Fruit fly (Drosophila melanogaster) whole organism, pupa: Measurements from ENCODE around the gene kirre.

Source experiments
- CG17806 ChIP-seq: fragments of 200-800 bp; sonication (Bioruptor generic); optimal IDR thresholded peaks from 2 replicates; lab custom pipeline; 2018; ENCODE audit warnings: missing biosample characterization, mild to moderate bottlenecking, missing genetic modification characterization, moderate library complexity
- CG4496 ChIP-seq: fragments of 200-800 bp; sonication (Bioruptor generic); IDR thresholded peaks from 3 replicates; pipeline ENCODE4 v1.3.6; 2022; ENCODE audit warnings: missing biosample characterization, missing genetic modification characterization
- D1 ChIP-seq: fragments of 200-800 bp; sonication (Bioruptor generic); optimal IDR thresholded peaks from 2 replicates; lab custom pipeline; 2018; ENCODE audit warnings: missing biosample characterization, mild to moderate bottlenecking, missing genetic modification characterization, moderate library complexity
- Ets98B ChIP-seq: fragments of 200-800 bp; sonication (Bioruptor generic); IDR thresholded peaks from 2 replicates; pipeline ENCODE4 v1.3.6; 2022; ENCODE audit warnings: missing biosample characterization, missing genetic modification characterization
- fd96Ca ChIP-seq: fragments of 200-800 bp; sonication (Bioruptor generic); IDR thresholded peaks from 3 replicates; pipeline ENCODE4 v1.3.6; 2022; ENCODE audit warnings: missing biosample characterization, missing genetic modification characterization

dm6 chrX:3096324-3096723 is 356.1 kb downstream of the kirre start:
- TF ChIP-seq CG4496 (GFP tag; lab: Robert Waterston, UW) = no peak
- TF ChIP-seq Ets98B = no peak
- TF ChIP-seq fd96Ca = no peak
- TF ChIP-seq D1 (tag; lab: Kevin White, UChicago) = no peak
- no peak for TF ChIP-seq CG17806 (tag; lab: Kevin White, UChicago)
